Fruit fly (Drosophila melanogaster) whole organism, prepupa: ENCODE results near the gene Acsf3.

Source experiments
- CG10669 ChIP-seq: fragments of 200-800 bp; sonication (Bioruptor generic); optimal IDR thresholded peaks from 3 replicates; lab custom pipeline; 2018; ENCODE audit warnings: missing biosample characterization, mild to moderate bottlenecking, missing genetic modification characterization, moderate library complexity
- CG3919 ChIP-seq: fragments of 200-800 bp; sonication (Bioruptor generic); optimal IDR thresholded peaks from 3 replicates; lab custom pipeline; 2016; ENCODE audit warnings: missing biosample characterization, missing genetic modification characterization
- CG6854 ChIP-seq: fragments of 200-800 bp; sonication (Bioruptor generic); optimal IDR thresholded peaks from 2 replicates; lab custom pipeline; 2017; ENCODE audit warnings: missing biosample characterization, mild to moderate bottlenecking, missing genetic modification characterization
- Eip78C ChIP-seq: fragments of 200-800 bp; sonication (Bioruptor generic); peaks from one replicate; lab custom pipeline; 2016; ENCODE audit warnings: missing biosample characterization, missing genetic modification characterization
- Hr38 ChIP-seq: sonication (Bioruptor generic); optimal IDR thresholded peaks from 2 replicates; lab custom pipeline; 2016; ENCODE audit warnings: missing biosample characterization, missing genetic modification characterization
- Sox102F ChIP-seq: fragments of 200-800 bp; sonication (Bioruptor generic); optimal IDR thresholded peaks from 2 replicates; lab custom pipeline; 2016; ENCODE audit warnings: missing biosample characterization, mild to moderate bottlenecking, missing genetic modification characterization
- dac ChIP-seq: fragments of 200-800 bp; sonication (Bioruptor generic); optimal IDR thresholded peaks from 2 replicates; lab custom pipeline; 2017; ENCODE audit warnings: missing biosample characterization, mild to moderate bottlenecking, missing genetic modification characterization
- eg ChIP-seq: fragments of 200-800 bp; sonication (Bioruptor generic); IDR thresholded peaks from 3 replicates; pipeline ENCODE4 v1.3.6; 2022; ENCODE audit warnings: missing biosample characterization, missing genetic modification characterization
- pdm3 ChIP-seq: fragments of 200-800 bp; sonication (Bioruptor generic); optimal IDR thresholded peaks from 3 replicates; lab custom pipeline; 2016; ENCODE audit warnings: missing biosample characterization, missing genetic modification characterization

dm6 chrX:7368361-7368760, 39.5 kb downstream of the Acsf3 start:
- TF ChIP-seq Eip78C (GFP tag; lab: Kevin White, UChicago), result no peak
- no peak for TF ChIP-seq CG10669
- TF ChIP-seq CG6854, result no peak
- no peak for TF ChIP-seq pdm3 (GFP tag; lab: Kevin White, UChicago)
- no peak for TF ChIP-seq CG3919
- TF ChIP-seq Hr38 (GFP tag; lab: Kevin White, UChicago), result no peak
- TF ChIP-seq dac (GFP tag; lab: Kevin White, UChicago), result no peak
- no peak for TF ChIP-seq eg (GFP tag; lab: Robert Waterston, UW)
- no peak for TF ChIP-seq Sox102F (GFP tag; lab: Kevin White, UChicago)
